Fruit fly (Drosophila melanogaster) whole organism, embryonic: ENCODE measurements around the gene SclB.

Source experiments
- Hr39 ChIP-seq: fragments of >200 bp; optimal IDR thresholded peaks from 2 replicates; lab custom pipeline; 2017
- cas ChIP-seq: fragments of 200-800 bp; sonication (Bioruptor generic); IDR thresholded peaks from 2 replicates; pipeline ENCODE4 v1.3.6; 2022; ENCODE audit warnings: missing biosample characterization, missing genetic modification characterization
- rib ChIP-seq: fragments of 200-800 bp; sonication (Bioruptor generic); IDR thresholded peaks from 2 replicates; pipeline ENCODE4 v1.3.6; 2022; ENCODE audit warnings: missing biosample characterization, missing genetic modification characterization

DNA sequence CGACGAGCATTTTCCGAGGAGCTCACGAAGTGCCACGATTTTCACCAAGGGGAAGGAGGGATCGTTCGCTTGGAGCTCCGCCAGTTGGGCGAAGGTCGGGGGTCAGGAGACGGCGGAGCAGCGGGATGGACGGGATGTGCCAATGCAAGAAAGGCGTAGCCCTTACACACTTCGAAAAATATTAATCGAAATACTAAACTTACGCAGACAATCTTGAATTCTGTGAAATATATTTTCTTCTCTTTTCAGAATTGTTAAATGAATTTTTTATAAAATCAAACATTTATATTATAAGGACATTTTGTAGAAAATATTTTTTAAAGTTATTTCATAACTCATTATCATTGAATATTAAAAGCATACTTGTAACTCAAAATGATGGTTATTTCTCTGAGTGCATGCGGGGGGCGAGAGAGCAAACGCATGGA lies 31.1 kb downstream of the SclB start:
- no peak for TF ChIP-seq Hr39 (lab: Kevin White, UChicago)
- TF ChIP-seq rib (GFP tag; lab: Robert Waterston, UW): no peak
- no peak for TF ChIP-seq cas (GFP tag; lab: Robert Waterston, UW)
